Fruit fly (Drosophila melanogaster) whole organism, embryonic: Measurements from ENCODE around the gene Eig71Ej.
A peak's percentile ranks its signal among the peaks of the same experiment; 100 is the strongest.

Source experiments
- ATbp ChIP-seq: fragments of 200-800 bp; sonication (Bioruptor generic); optimal IDR thresholded peaks from 2 replicates; lab custom pipeline; 2017; ENCODE audit warnings: missing biosample characterization, mild to moderate bottlenecking, missing genetic modification characterization, missing genetic modification reagents
- BtbVII ChIP-seq: fragments of 200-800 bp; sonication (Bioruptor generic); optimal IDR thresholded peaks from 3 replicates; lab custom pipeline; 2017; ENCODE audit warnings: missing biosample characterization, mild to moderate bottlenecking, missing genetic modification characterization
- CG10462 ChIP-seq: fragments of 200-800 bp; sonication (Bioruptor generic); optimal IDR thresholded peaks from 2 replicates; lab custom pipeline; 2016; ENCODE audit warnings: missing biosample characterization, missing genetic modification characterization
- CG10543 ChIP-seq: fragments of 200-800 bp; sonication (Bioruptor generic); optimal IDR thresholded peaks from 3 replicates; lab custom pipeline; 2017; ENCODE audit warnings: missing biosample characterization, mild to moderate bottlenecking, missing genetic modification characterization, moderate library complexity
- CG10565 ChIP-seq: fragments of 200-800 bp; sonication (Bioruptor generic); optimal IDR thresholded peaks from 3 replicates; lab custom pipeline; 2016; ENCODE audit warnings: missing biosample characterization, mild to moderate bottlenecking, missing genetic modification characterization
- CG11398 ChIP-seq: fragments of 200-800 bp; sonication (Bioruptor generic); optimal IDR thresholded peaks from 2 replicates; lab custom pipeline; 2016; ENCODE audit warnings: missing biosample characterization, missing genetic modification characterization
- CG11456 ChIP-seq: fragments of 200-800 bp; sonication (Bioruptor generic); IDR thresholded peaks from 3 replicates; pipeline ENCODE4 v1.3.6; 2022; ENCODE audit warnings: missing biosample characterization, missing genetic modification characterization
- CG12071 ChIP-seq: fragments of 200-800 bp; sonication (Bioruptor generic); optimal IDR thresholded peaks from 3 replicates; lab custom pipeline; 2018; ENCODE audit warnings: missing biosample characterization, mild to moderate bottlenecking, missing genetic modification characterization
- CG12659 ChIP-seq: fragments of 200-800 bp; sonication (Bioruptor generic); optimal IDR thresholded peaks from 3 replicates; lab custom pipeline; 2017; ENCODE audit warnings: mild to moderate bottlenecking, missing biosample characterization, missing genetic modification reagents, missing genetic modification characterization
- CG13296 ChIP-seq: fragments of 200-800 bp; sonication (Bioruptor generic); optimal IDR thresholded peaks from 3 replicates; lab custom pipeline; 2018; ENCODE audit warnings: missing biosample characterization, mild to moderate bottlenecking, missing genetic modification characterization
- CG13775 ChIP-seq: fragments of 200-800 bp; sonication (Bioruptor generic); optimal IDR thresholded peaks from 3 replicates; lab custom pipeline; 2017; ENCODE audit warnings: missing biosample characterization, mild to moderate bottlenecking, missing genetic modification characterization
- CG14441 ChIP-seq: fragments of 200-800 bp; sonication (Bioruptor generic); IDR thresholded peaks from 2 replicates; pipeline ENCODE4 v1.3.6; 2022; ENCODE audit warnings: missing biosample characterization, missing genetic modification characterization
- CG14710 ChIP-seq: fragments of 200-800 bp; sonication (Bioruptor generic); optimal IDR thresholded peaks from 3 replicates; lab custom pipeline; 2019; ENCODE audit warnings: missing biosample characterization, mild to moderate bottlenecking, missing genetic modification characterization, moderate library complexity
- CG15269 ChIP-seq: fragments of 200-800 bp; sonication (Bioruptor generic); optimal IDR thresholded peaks from 2 replicates; lab custom pipeline; 2018; ENCODE audit warnings: missing biosample characterization, mild to moderate bottlenecking, missing genetic modification characterization, moderate library complexity
- CG1603 ChIP-seq: fragments of 200-800 bp; sonication (Bioruptor generic); optimal IDR thresholded peaks from 2 replicates; lab custom pipeline; 2019; ENCODE audit warnings: missing biosample characterization, mild to moderate bottlenecking, missing genetic modification characterization, moderate library complexity
- CG18764 ChIP-seq: fragments of 200-800 bp; sonication (Bioruptor generic); optimal IDR thresholded peaks from 3 replicates; lab custom pipeline; 2016; ENCODE audit warnings: missing biosample characterization, missing genetic modification characterization
- CG34376 ChIP-seq: fragments of 200-800 bp; sonication (Bioruptor generic); optimal IDR thresholded peaks from 2 replicates; lab custom pipeline; 2018; ENCODE audit warnings: missing biosample characterization, mild to moderate bottlenecking, missing genetic modification characterization
- CG4730 ChIP-seq: fragments of 200-800 bp; sonication (Bioruptor generic); IDR thresholded peaks from 2 replicates; pipeline ENCODE4 v1.3.6; 2022; ENCODE audit warnings: missing biosample characterization, missing genetic modification characterization
- CG6272 ChIP-seq: fragments of 200-800 bp; sonication (Bioruptor generic); IDR thresholded peaks from 2 replicates; pipeline ENCODE4 v1.3.6; 2022; ENCODE audit warnings: missing biosample characterization, missing genetic modification characterization
- CG7372 ChIP-seq: fragments of 200-800 bp; sonication (Bioruptor generic); IDR thresholded peaks from 2 replicates; pipeline ENCODE4 v1.3.6; 2022; ENCODE audit warnings: missing biosample characterization, missing genetic modification characterization
- CG7839 ChIP-seq: fragments of 200-800 bp; sonication (Bioruptor generic); optimal IDR thresholded peaks from 3 replicates; lab custom pipeline; 2018; ENCODE audit warnings: missing biosample characterization, mild to moderate bottlenecking, missing genetic modification characterization, moderate library complexity
- CG7987 ChIP-seq: fragments of 200-800 bp; sonication (Bioruptor generic); optimal IDR thresholded peaks from 2 replicates; lab custom pipeline; 2018; ENCODE audit warnings: missing biosample characterization, mild to moderate bottlenecking, missing genetic modification characterization, moderate library complexity
- CG9797 ChIP-seq: fragments of 200-800 bp; sonication (Bioruptor generic); optimal IDR thresholded peaks from 3 replicates; lab custom pipeline; 2018; ENCODE audit warnings: missing biosample characterization, mild to moderate bottlenecking, missing genetic modification characterization
- Dbx ChIP-seq: fragments of 200-800 bp; sonication (Bioruptor generic); IDR thresholded peaks from 3 replicates; pipeline ENCODE4 v1.3.6; 2022; ENCODE audit warnings: missing biosample characterization, missing genetic modification characterization
- Dip2 ChIP-seq: fragments of 200-800 bp; sonication (Bioruptor generic); IDR thresholded peaks from 2 replicates; pipeline ENCODE4 v1.3.6; 2022; ENCODE audit warnings: missing biosample characterization, missing genetic modification characterization
- Eip74EF ChIP-seq, 2 experiments: fragments of 200-800 bp in 1 of 2; fragments of >200 bp in 1 of 2; sonication (Bioruptor generic) in 1 of 2; optimal IDR thresholded peaks; 2 replicates each; lab custom pipeline; 2017 to 2019; ENCODE audit warnings: missing biosample characterization in 2 of 2, missing genetic modification characterization in 2 of 2, mild to moderate bottlenecking in 1 of 2, moderate library complexity in 1 of 2
- Ets65A ChIP-seq: fragments of 200-800 bp; sonication (Bioruptor generic); peaks from one replicate; lab custom pipeline; 2016; ENCODE audit warnings: missing biosample characterization, missing genetic modification characterization
- Fer1 ChIP-seq: fragments of 200-800 bp; sonication (Bioruptor generic); optimal IDR thresholded peaks from 2 replicates; lab custom pipeline; 2017; ENCODE audit warnings: missing biosample characterization, mild to moderate bottlenecking, missing genetic modification characterization
- HmgD ChIP-seq: fragments of 200-800 bp; sonication (Bioruptor generic); optimal IDR thresholded peaks from 3 replicates; lab custom pipeline; 2016; ENCODE audit warnings: missing biosample characterization, missing genetic modification characterization
- Jarid2 ChIP-seq: fragments of 200-800 bp; sonication (Bioruptor generic); optimal IDR thresholded peaks from 3 replicates; lab custom pipeline; 2017; ENCODE audit warnings: mild to moderate bottlenecking, missing biosample characterization, missing genetic modification reagents, missing genetic modification characterization
- MTF-1 ChIP-seq: fragments of 200-800 bp; sonication (Bioruptor generic); optimal IDR thresholded peaks from 2 replicates; lab custom pipeline; 2018; ENCODE audit warnings: missing biosample characterization, mild to moderate bottlenecking, missing genetic modification characterization, borderline replicate concordance
- Med ChIP-seq: fragments of 200-800 bp; sonication (Bioruptor generic); peaks from one replicate; lab custom pipeline; 2016; ENCODE audit warnings: missing biosample characterization, missing genetic modification characterization, mild to moderate bottlenecking, inconsistent platforms, moderate library complexity
- Meics ChIP-seq: fragments of 200-800 bp; sonication (Bioruptor generic); optimal IDR thresholded peaks from 2 replicates; lab custom pipeline; 2017; ENCODE audit warnings: missing biosample characterization, mild to moderate bottlenecking, missing genetic modification characterization
- Usf ChIP-seq: fragments of 200-800 bp; sonication (Bioruptor generic); optimal IDR thresholded peaks from 2 replicates; lab custom pipeline; 2017; ENCODE audit warnings: missing genotype, missing biosample characterization, missing genetic modification characterization
- bbx ChIP-seq: fragments of 200-800 bp; sonication (Bioruptor generic); IDR thresholded peaks from 2 replicates; pipeline ENCODE4 v1.3.6; 2022; ENCODE audit warnings: missing biosample characterization, missing genetic modification characterization; ENCODE audit not compliant: partially characterized antibody
- chm ChIP-seq: fragments of 200-800 bp; sonication (Bioruptor generic); IDR thresholded peaks from 2 replicates; pipeline ENCODE4 v1.3.6; 2022; ENCODE audit warnings: missing biosample characterization, missing genetic modification characterization
- dmrt99B ChIP-seq: fragments of 200-800 bp; sonication (Bioruptor generic); optimal IDR thresholded peaks from 2 replicates; lab custom pipeline; 2018; ENCODE audit warnings: missing biosample characterization, mild to moderate bottlenecking, missing genetic modification characterization, moderate library complexity
- ewg ChIP-seq: fragments of 200-800 bp; sonication (Bioruptor generic); optimal IDR thresholded peaks from 3 replicates; lab custom pipeline; 2017; ENCODE audit warnings: mild to moderate bottlenecking, missing biosample characterization, missing genetic modification reagents, missing genetic modification characterization
- hbn ChIP-seq: fragments of 200-800 bp; sonication (Bioruptor generic); IDR thresholded peaks from 2 replicates; pipeline ENCODE4 v1.3.6; 2022; ENCODE audit warnings: missing biosample characterization, missing genetic modification characterization; ENCODE audit not compliant: partially characterized antibody
- jigr1 ChIP-seq: fragments of 200-800 bp; sonication (Bioruptor generic); IDR thresholded peaks from 3 replicates; pipeline ENCODE4 v1.3.6; 2022; ENCODE audit warnings: missing biosample characterization, missing genetic modification characterization
- luna ChIP-seq: fragments of 200-800 bp; sonication (Bioruptor generic); optimal IDR thresholded peaks from 2 replicates; lab custom pipeline; 2016; ENCODE audit warnings: missing biosample characterization, missing genetic modification characterization
- mirr ChIP-seq: fragments of 200-800 bp; sonication (Bioruptor generic); optimal IDR thresholded peaks from 3 replicates; lab custom pipeline; 2018; ENCODE audit warnings: missing biosample characterization, mild to moderate bottlenecking, missing genetic modification characterization
- pfk ChIP-seq: fragments of 200-800 bp; sonication (Bioruptor generic); optimal IDR thresholded peaks from 2 replicates; lab custom pipeline; 2018; ENCODE audit warnings: missing biosample characterization, mild to moderate bottlenecking, missing genetic modification characterization, moderate library complexity
- ro ChIP-seq: fragments of 200-800 bp; sonication (Bioruptor generic); IDR thresholded peaks from 2 replicates; pipeline ENCODE4 v1.3.6; 2022; ENCODE audit warnings: missing biosample characterization, missing genetic modification characterization
- sd ChIP-seq: fragments of 200-800 bp; sonication (Bioruptor generic); optimal IDR thresholded peaks from 3 replicates; lab custom pipeline; 2018; ENCODE audit warnings: missing biosample characterization, mild to moderate bottlenecking, missing genetic modification characterization, moderate library complexity
- sens ChIP-seq: fragments of 200-800 bp; sonication (Bioruptor generic); peaks from one replicate; lab custom pipeline; 2016; ENCODE audit warnings: missing biosample characterization, missing genetic modification characterization
- trh ChIP-seq: fragments of 200-800 bp; sonication (Bioruptor generic); optimal IDR thresholded peaks from 2 replicates; lab custom pipeline; 2016; ENCODE audit warnings: missing biosample characterization, missing genetic modification characterization
- usp ChIP-seq: fragments of >200 bp; optimal IDR thresholded peaks from 2 replicates; lab custom pipeline; 2017; ENCODE audit warnings: missing biosample characterization, missing genetic modification characterization
- wek ChIP-seq: fragments of 200-800 bp; sonication (Bioruptor generic); optimal IDR thresholded peaks from 3 replicates; lab custom pipeline; 2018; ENCODE audit warnings: missing biosample characterization, mild to moderate bottlenecking, missing genetic modification characterization, moderate library complexity
- wor ChIP-seq: fragments of 200-800 bp; sonication (Bioruptor generic); IDR thresholded peaks from 2 replicates; pipeline ENCODE4 v1.3.6; 2022; ENCODE audit warnings: missing biosample characterization, missing genetic modification characterization

The Eig71Ej gene

dm6 chr3L:15632653-15633052, 28.2 kb downstream of the Eig71Ej start (continued):
- no peak for TF ChIP-seq hbn (GFP tag; lab: Robert Waterston, UW)
- no peak for TF ChIP-seq CG6272 (GFP tag; lab: Robert Waterston, UW)
- no peak for TF ChIP-seq dmrt99B (tag; lab: Kevin White, UChicago)
- no peak for TF ChIP-seq jigr1 (GFP tag; lab: Robert Waterston, UW)
- peak; percentile 25 for TF ChIP-seq CG7987 (GFP tag; lab: Kevin White, UChicago)
- TF ChIP-seq CG1603 (tag; lab: Kevin White, UChicago): no peak
- TF ChIP-seq CG12659: peak; percentile 6
- TF ChIP-seq mirr (GFP tag; lab: Kevin White, UChicago): peak; percentile 8
- peak; percentile 65 for TF ChIP-seq sens (GFP tag; lab: Kevin White, UChicago)
- TF ChIP-seq CG11456: no peak
- no peak for TF ChIP-seq CG10462 (GFP tag; lab: Kevin White, UChicago)
- peak; percentile 57 for TF ChIP-seq CG10543 (GFP tag; lab: Kevin White, UChicago)
- TF ChIP-seq wek (GFP tag; lab: Kevin White, UChicago): peak; percentile 24
- no peak for TF ChIP-seq Usf
- TF ChIP-seq bbx (GFP tag; lab: Robert Waterston, UW): no peak
- TF ChIP-seq MTF-1 (GFP tag; lab: Kevin White, UChicago): no peak
- TF ChIP-seq ATbp: peak; percentile 12
- no peak for TF ChIP-seq CG10565 (GFP tag; lab: Kevin White, UChicago)
- no peak for TF ChIP-seq Jarid2 (GFP tag; lab: Kevin White, UChicago)
- peak; percentile 54 for TF ChIP-seq CG13296
- TF ChIP-seq CG34376 (GFP tag; lab: Kevin White, UChicago): peak; percentile 6
- no peak for TF ChIP-seq CG4730 (GFP tag; lab: Robert Waterston, UW)
- TF ChIP-seq Fer1 (GFP tag; lab: Kevin White, UChicago): peak; percentile 6
- peak; percentile 21 for TF ChIP-seq BtbVII (GFP tag; lab: Kevin White, UChicago)
- TF ChIP-seq CG12071 (GFP tag; lab: Kevin White, UChicago): peak; percentile 0
- TF ChIP-seq CG18764 (GFP tag; lab: Kevin White, UChicago): no peak
- TF ChIP-seq Eip74EF (GFP tag; optimal IDR thresholded peaks at IDR 0.05; lab: Kevin White, UChicago): no peak
- TF ChIP-seq pfk (GFP tag; lab: Kevin White, UChicago): no peak
- TF ChIP-seq Dbx (GFP tag; lab: Robert Waterston, UW): no peak
- TF ChIP-seq, all 482 proteins: peak for 23

DNA sequence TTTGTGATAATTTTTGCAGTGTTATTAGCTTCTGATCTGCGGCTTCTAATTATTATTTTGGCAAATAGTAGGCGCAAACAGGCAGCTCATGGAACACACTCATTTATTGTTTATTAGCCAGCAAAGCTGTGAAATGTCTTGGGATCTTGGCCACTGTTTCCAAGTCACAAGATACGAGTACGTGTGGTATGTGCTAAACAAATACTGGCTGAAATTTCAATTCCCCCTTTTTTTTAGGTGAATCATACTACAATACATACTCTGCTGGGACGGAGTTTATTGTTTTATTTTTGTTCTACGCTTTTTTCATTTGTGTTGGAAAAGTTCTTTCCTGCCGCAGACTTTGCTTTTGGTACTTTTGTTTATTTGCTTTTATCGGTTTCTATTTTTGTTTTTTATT, 29.7 kb downstream of the Eig71Ej start:
- TF ChIP-seq Med (peak; percentile 34), wor (GFP tag; lab: Robert Waterston, UW) (no peak), chm (GFP tag; lab: Robert Waterston, UW) (no peak), luna (GFP tag; lab: Kevin White, UChicago) (no peak), CG14710 (tag; lab: Kevin White, UChicago) (no peak), CG14441 (no peak), sd (tag; lab: Kevin White, UChicago) (peak; percentile 65)

DNA sequence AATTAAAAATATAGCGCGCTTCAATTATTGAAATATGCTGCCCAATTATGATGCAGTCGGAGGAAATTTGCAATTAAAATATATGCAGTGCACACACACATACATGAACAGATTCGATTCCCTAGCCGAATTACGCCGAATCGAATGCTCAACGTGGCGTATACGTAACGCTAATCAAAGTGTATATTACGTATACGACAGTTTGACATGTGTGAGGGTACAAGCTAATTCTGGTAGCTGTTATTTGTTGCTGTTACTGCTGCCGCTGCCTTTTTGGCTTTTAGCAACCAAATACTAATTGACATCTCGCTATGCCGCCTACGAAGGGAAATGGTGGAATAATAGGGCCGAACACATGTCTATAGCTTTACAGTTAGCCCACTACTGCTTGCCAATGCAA, 33.5 kb downstream of the Eig71Ej start:
- TF ChIP-seq ewg (no peak), CG7839 (tag; lab: Kevin White, UChicago) (no peak), HmgD (no peak), Meics (GFP tag; lab: Kevin White, UChicago) (no peak), Med (peak; percentile 25), CG13775 (no peak), CG9797 (GFP tag; lab: Kevin White, UChicago) (no peak), Ets65A (GFP tag; lab: Kevin White, UChicago) (peak; percentile 52), CG11398 (GFP tag; lab: Kevin White, UChicago) (no peak), trh (GFP tag; lab: Kevin White, UChicago) (no peak), CG15269 (tag; lab: Kevin White, UChicago) (no peak), ro (GFP tag; lab: Robert Waterston, UW) (no peak), Dip2 (no peak), usp (GFP tag; lab: Kevin White, UChicago) (no peak), CG7372 (peak; percentile 92)
